Worm (Caenorhabditis elegans) whole organism, early embryonic: ENCODE results near the gene F59B10.4.

ENCODE experiments used
- B0310.2 ChIP-seq: sonication (generic microtip); optimal IDR thresholded peaks from 2 replicates; lab custom pipeline; 2016; ENCODE audit warnings: mild to moderate bottlenecking, missing genetic modification characterization, missing compliant biosample characterization
- F13C5.2 ChIP-seq: sonication (generic microtip); optimal IDR thresholded peaks from 2 replicates; lab custom pipeline; 2017; ENCODE audit warnings: mild to moderate bottlenecking, missing genetic modification characterization, inconsistent platforms, missing compliant biosample characterization
- ama-1 ChIP-seq: fragments of 150-350 bp; optimal IDR thresholded peaks from 2 replicates; lab custom pipeline; 2014
- ceh-13 ChIP-seq: fragments of 200-800 bp; sonication (Bioruptor generic); optimal IDR thresholded peaks from 2 replicates; lab custom pipeline; 2018; ENCODE audit warnings: mild to moderate bottlenecking, missing genetic modification characterization, missing compliant biosample characterization
- ets-7 ChIP-seq: sonication (generic microtip); optimal IDR thresholded peaks from 2 replicates; lab custom pipeline; 2016; ENCODE audit warnings: missing genotype, missing genetic modification characterization, missing compliant biosample characterization
- flt-1 ChIP-seq: fragments of 200-800 bp; sonication (Bioruptor generic); IDR thresholded peaks from 2 replicates; pipeline ENCODE4 v1.3.6; 2022; ENCODE audit warnings: missing genetic modification characterization, missing compliant biosample characterization
- hmbx-1 ChIP-seq: sonication (generic microtip); optimal IDR thresholded peaks from 2 replicates; lab custom pipeline; 2016; ENCODE audit warnings: mild to moderate bottlenecking, missing genetic modification characterization, missing compliant biosample characterization
- hmg-4 ChIP-seq: fragments of 200-800 bp; sonication (Bioruptor generic); optimal IDR thresholded peaks from 2 replicates; lab custom pipeline; 2018; ENCODE audit warnings: mild to moderate bottlenecking, missing genetic modification characterization, missing compliant biosample characterization
- pes-1 ChIP-seq: fragments of 200-800 bp; sonication (Bioruptor generic); IDR thresholded peaks from 2 replicates; pipeline ENCODE4 v1.3.6; 2022; ENCODE audit warnings: missing genetic modification reagents, missing genetic modification characterization, missing compliant biosample characterization
- scrt-1 ChIP-seq: fragments of 200-800 bp; sonication (Bioruptor generic); IDR thresholded peaks from 2 replicates; pipeline ENCODE4 v1.3.6; 2022; ENCODE audit warnings: missing genetic modification characterization, missing compliant biosample characterization
- tbx-11 ChIP-seq: fragments of 200-800 bp; sonication (Bioruptor generic); IDR thresholded peaks from 2 replicates; pipeline ENCODE4 v1.3.6; 2022; ENCODE audit warnings: missing genetic modification characterization, missing compliant biosample characterization
- tbx-37 ChIP-seq: fragments of 200-800 bp; sonication (Bioruptor generic); conservative IDR thresholded peaks from 2 replicates; pipeline ENCODE4 v1.3.6; 2022; ENCODE audit warnings: missing genetic modification reagents, missing genetic modification characterization, missing compliant biosample characterization
- tra-4 ChIP-seq: sonication (generic microtip); optimal IDR thresholded peaks from 2 replicates; lab custom pipeline; 2017; ENCODE audit warnings: missing genetic modification characterization, missing compliant biosample characterization

DNA sequence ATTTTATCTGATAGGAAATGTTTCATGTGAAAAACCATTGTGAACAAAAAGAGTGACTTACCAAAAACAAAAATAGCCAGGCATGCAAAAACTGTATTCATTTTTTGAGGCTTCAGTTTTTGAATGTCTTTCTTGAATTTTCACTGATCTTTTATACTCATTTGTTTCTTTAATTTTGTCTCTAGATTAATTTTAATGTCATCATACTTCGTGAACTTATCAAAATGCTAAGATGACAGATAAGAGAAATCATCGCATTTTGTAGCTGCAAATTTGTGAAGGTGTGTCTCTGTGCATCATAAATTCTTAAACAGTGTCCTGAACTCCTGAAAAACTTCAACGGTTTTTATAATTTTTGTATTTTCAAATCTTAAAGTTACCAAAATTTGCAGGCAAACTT is 42.9 kb downstream of the F59B10.4 start, which contains the start of gene clec-58:
- TF ChIP-seq ama-1 (lab: Kevin White, UChicago) (no peak), scrt-1 (GFP tag; lab: Robert Waterston, UW) (no peak), tbx-37 (GFP tag; lab: Robert Waterston, UW) (no peak), hmbx-1 (tag; lab: Kevin White, UChicago) (no peak), tra-4 (no peak), flt-1 (GFP tag; lab: Robert Waterston, UW) (no peak), pes-1 (GFP tag; lab: Robert Waterston, UW) (no peak), ets-7 (tag; lab: Kevin White, UChicago) (no peak), B0310.2 (tag; lab: Kevin White, UChicago) (no peak), F13C5.2 (tag; lab: Kevin White, UChicago) (no peak), ceh-13 (GFP tag; lab: Kevin White, UChicago) (no peak), tbx-11 (GFP tag; lab: Robert Waterston, UW) (no peak), hmg-4 (GFP tag; lab: Kevin White, UChicago) (no peak)
